ENCODE assay signal across 8 worm cellular contexts in genomic region chrV:6658765-6659164, ce11.
TF ChIP-seq lines count a peak whose summit lies in the region.

No protein-coding gene starts in this region.

TF ChIP-seq in whole organism, L1 larva, 84 proteins besides CTCF, POLR2A, EP300 and RAD21 (continues in another document):
- peak; percentile 48 for TF ChIP-seq dsc-1 (tag; optimal IDR thresholded peaks at IDR 0.05; lab: Kevin White, UChicago)
- TF ChIP-seq snpc-4 (tag; optimal IDR thresholded peaks at IDR 0.05; lab: Kevin White, UChicago), result peak; percentile 46
- TF ChIP-seq zag-1 (tag; optimal IDR thresholded peaks at IDR 0.05; lab: Kevin White, UChicago), result no peak
- no peak for TF ChIP-seq jun-1 (tag; optimal IDR thresholded peaks at IDR 0.05; lab: Kevin White, UChicago)
- TF ChIP-seq nhr-237 (tag; optimal IDR thresholded peaks at IDR 0.05; lab: Kevin White, UChicago), result no peak
- TF ChIP-seq xbp-1 (tag; optimal IDR thresholded peaks at IDR 0.05; lab: Kevin White, UChicago), result peak; percentile 35
- TF ChIP-seq elt-2 (tag; optimal IDR thresholded peaks at IDR 0.05; lab: Kevin White, UChicago), result no peak
- TF ChIP-seq fkh-8 (tag; optimal IDR thresholded peaks at IDR 0.05; lab: Kevin White, UChicago), result peak; percentile 82
- no peak for TF ChIP-seq efl-3 (GFP tag; optimal IDR thresholded peaks at IDR 0.05; lab: Kevin White, UChicago)
- TF ChIP-seq snu-23 (GFP tag; optimal IDR thresholded peaks at IDR 0.05; lab: Kevin White, UChicago), result peak; percentile 43
- peak; percentile 41 for TF ChIP-seq nhr-71 (tag; optimal IDR thresholded peaks at IDR 0.05; lab: Kevin White, UChicago)
- no peak for TF ChIP-seq mef-2 (tag; optimal IDR thresholded peaks at IDR 0.05; lab: Kevin White, UChicago)

TF ChIP-seq in whole organism, L2 larva, 48 proteins besides CTCF, POLR2A, EP300 and RAD21 (continues in another document):
- TF ChIP-seq zag-1 (tag; optimal IDR thresholded peaks at IDR 0.05; lab: Kevin White, UChicago) (peak; percentile 66), egl-27 (tag; optimal IDR thresholded peaks at IDR 0.05; lab: Kevin White, UChicago) (no peak), nhr-21 (tag; optimal IDR thresholded peaks at IDR 0.05; lab: Kevin White, UChicago) (no peak), mab-5 (tag; optimal IDR thresholded peaks at IDR 0.05; lab: Kevin White, UChicago) (no peak), sma-9 (GFP tag; optimal IDR thresholded peaks at IDR 0.05; lab: Kevin White, UChicago) (peak; percentile 14), sma-9 (tag; optimal IDR thresholded peaks at IDR 0.05; lab: Kevin White, UChicago) (no peak), unc-39 (tag; optimal IDR thresholded peaks at IDR 0.05; lab: Kevin White, UChicago) (no peak), alr-1 (tag; optimal IDR thresholded peaks at IDR 0.05; lab: Kevin White, UChicago) (no peak), mdl-1 (tag; optimal IDR thresholded peaks at IDR 0.05; lab: Kevin White, UChicago) (peak in 1 of 2 experiments; percentile 57), nhr-12 (tag; optimal IDR thresholded peaks at IDR 0.05; lab: Kevin White, UChicago) (no peak), unc-55 (GFP tag; optimal IDR thresholded peaks at IDR 0.05; lab: Kevin White, UChicago) (peak; percentile 68), lsy-2 (tag; optimal IDR thresholded peaks at IDR 0.05; lab: Kevin White, UChicago) (peak in 1 of 2 experiments; percentile 43)

TF ChIP-seq in whole organism, L3 larva, 47 proteins besides CTCF, POLR2A, EP300 and RAD21:
- TF ChIP-seq sea-2 (GFP tag; optimal IDR thresholded peaks at IDR 0.05; lab: Kevin White, UChicago), result no peak
- TF ChIP-seq lin-15B (tag; optimal IDR thresholded peaks at IDR 0.05; lab: Kevin White, UChicago), result peak; percentile 52
- TF ChIP-seq nhr-12 (tag; optimal IDR thresholded peaks at IDR 0.05; lab: Kevin White, UChicago), result no peak
- TF ChIP-seq nfya-1 (tag; optimal IDR thresholded peaks at IDR 0.05; lab: Kevin White, UChicago; ENCODE audit: insufficient read depth), result peak; percentile 57
- TF ChIP-seq lin-39 (tag; optimal IDR thresholded peaks at IDR 0.05; lab: Kevin White, UChicago), result peak; percentile 86
- peak; percentile 83 for TF ChIP-seq hmg-11 (tag; optimal IDR thresholded peaks at IDR 0.05; lab: Kevin White, UChicago)
- peak; percentile 81 for TF ChIP-seq snpc-4 (tag; optimal IDR thresholded peaks at IDR 0.05; lab: Kevin White, UChicago)
- peak; percentile 9 for TF ChIP-seq unc-62 (GFP tag; optimal IDR thresholded peaks at IDR 0.05; lab: Kevin White, UChicago)
- no peak for TF ChIP-seq fos-1 (tag; optimal IDR thresholded peaks at IDR 0.05; lab: Kevin White, UChicago)
- TF ChIP-seq ceh-82 (tag; optimal IDR thresholded peaks at IDR 0.05; lab: Kevin White, UChicago), result peak; percentile 85
- TF ChIP-seq tbx-2 (tag; optimal IDR thresholded peaks at IDR 0.05; lab: Kevin White, UChicago), result peak; percentile 5

TF ChIP-seq in whole organism, L4 larva, 104 proteins besides CTCF, POLR2A, EP300 and RAD21 (continues in another document):
- TF ChIP-seq Y75B8A.6 (GFP tag; IDR thresholded peaks at IDR 0.05; lab: Robert Waterston, UW) (no peak), egl-43 (GFP tag; IDR thresholded peaks at IDR 0.05; lab: Robert Waterston, UW) (peak; percentile 74), mes-2 (tag; optimal IDR thresholded peaks at IDR 0.05; lab: Kevin White, UChicago; ENCODE audit: poor library complexity, severe bottlenecking) (peak; percentile 18), hlh-11 (tag; optimal IDR thresholded peaks at IDR 0.05; lab: Kevin White, UChicago) (peak; percentile 35), nhr-28 (tag; optimal IDR thresholded peaks at IDR 0.05; lab: Kevin White, UChicago) (no peak), sdz-12 (GFP tag; optimal IDR thresholded peaks at IDR 0.05; lab: Kevin White, UChicago) (no peak), zip-11 (GFP tag; IDR thresholded peaks at IDR 0.05; lab: Robert Waterston, UW) (no peak), Y105C5A.15 (GFP tag; IDR thresholded peaks at IDR 0.05; lab: Robert Waterston, UW) (no peak), rbr-2 (tag; optimal IDR thresholded peaks at IDR 0.05; lab: Kevin White, UChicago) (peak; percentile 74), mdl-1 (tag; optimal IDR thresholded peaks at IDR 0.05; lab: Kevin White, UChicago) (peak in 1 of 2 experiments; percentile 83), cey-2 (tag; optimal IDR thresholded peaks at IDR 0.05; lab: Kevin White, UChicago; ENCODE audit: borderline replicate concordance, insufficient read depth) (no peak)

TF ChIP-seq in whole organism, early embryonic, 17 proteins besides CTCF, POLR2A, EP300 and RAD21:
- peak; percentile 53 for TF ChIP-seq F13C5.2 (tag; optimal IDR thresholded peaks at IDR 0.05; lab: Kevin White, UChicago)
- TF ChIP-seq ama-1 (optimal IDR thresholded peaks at IDR 0.05; lab: Kevin White, UChicago), result no peak
- no peak for TF ChIP-seq hmbx-1 (tag; optimal IDR thresholded peaks at IDR 0.05; lab: Kevin White, UChicago)
- TF ChIP-seq aly-1 (tag; optimal IDR thresholded peaks at IDR 0.05; lab: Kevin White, UChicago), result peak; percentile 11

TF ChIP-seq in whole organism, late embryonic, 69 proteins besides CTCF, POLR2A, EP300 and RAD21 (continues in another document):
- TF ChIP-seq ceh-31 (tag; optimal IDR thresholded peaks at IDR 0.05; lab: Kevin White, UChicago) (peak; percentile 62), ceh-48 (tag; optimal IDR thresholded peaks at IDR 0.05; lab: Kevin White, UChicago) (peak; percentile 82), tbx-2 (tag; optimal IDR thresholded peaks at IDR 0.05; lab: Kevin White, UChicago) (peak; percentile 9), unc-3 (GFP tag; conservative IDR thresholded peaks at IDR 0.05; lab: Robert Waterston, UW) (no peak), unc-3 (tag; optimal IDR thresholded peaks at IDR 0.05; lab: Kevin White, UChicago) (no peak), ceh-18 (tag; optimal IDR thresholded peaks at IDR 0.05; lab: Kevin White, UChicago) (peak; percentile 32), hlh-15 (tag; optimal IDR thresholded peaks at IDR 0.05; lab: Kevin White, UChicago) (no peak), sox-4 (tag; optimal IDR thresholded peaks at IDR 0.05; lab: Kevin White, UChicago) (no peak), ceh-24 (tag; optimal IDR thresholded peaks at IDR 0.05; lab: Kevin White, UChicago) (no peak), elt-4 (tag; optimal IDR thresholded peaks at IDR 0.05; lab: Kevin White, UChicago) (no peak), dve-1 (tag; optimal IDR thresholded peaks at IDR 0.05; lab: Kevin White, UChicago) (no peak), ceh-2 (tag; optimal IDR thresholded peaks at IDR 0.05; lab: Kevin White, UChicago) (no peak), ceh-34 (tag; optimal IDR thresholded peaks at IDR 0.05; lab: Kevin White, UChicago) (peak; percentile 42), nfya-1 (tag; optimal IDR thresholded peaks at IDR 0.05; lab: Kevin White, UChicago) (peak; percentile 14), ceh-22 (tag; optimal IDR thresholded peaks at IDR 0.05; lab: Kevin White, UChicago) (no peak), sdc-2 (tag; optimal IDR thresholded peaks at IDR 0.05; lab: Kevin White, UChicago) (peak; percentile 22)

TF ChIP-seq in whole organism, mixed stage, embryonic, 35 proteins besides CTCF, POLR2A, EP300 and RAD21:
- TF ChIP-seq sptf-1 (tag; optimal IDR thresholded peaks at IDR 0.05; lab: Kevin White, UChicago) (peak; percentile 14), mep-1 (tag; optimal IDR thresholded peaks at IDR 0.05; lab: Kevin White, UChicago) (peak; percentile 50), nhr-12 (tag; optimal IDR thresholded peaks at IDR 0.05; lab: Kevin White, UChicago) (no peak)
TF ChIP-seq in whole organism, mixed stage, embryonic: peak in this region for 2.

TF ChIP-seq in whole organism, young adult, 124 proteins besides CTCF, POLR2A, EP300 and RAD21 (continues in another document):
- TF ChIP-seq lin-40 (tag; optimal IDR thresholded peaks at IDR 0.05; lab: Kevin White, UChicago) (peak; percentile 6), mxl-1 (tag; optimal IDR thresholded peaks at IDR 0.05; lab: Kevin White, UChicago) (no peak), bed-2 (GFP tag; IDR thresholded peaks at IDR 0.05; lab: Robert Waterston, UW) (no peak), attf-5 (GFP tag; optimal IDR thresholded peaks at IDR 0.05; lab: Kevin White, UChicago) (peak; percentile 28), let-607 (tag; optimal IDR thresholded peaks at IDR 0.05; lab: Kevin White, UChicago) (no peak), lin-26 (GFP tag; IDR thresholded peaks at IDR 0.05; lab: Robert Waterston, UW) (no peak), F39B2.1 (GFP tag; IDR thresholded peaks at IDR 0.05; lab: Robert Waterston, UW) (no peak), B0035.1 (tag; optimal IDR thresholded peaks at IDR 0.05; lab: Kevin White, UChicago) (no peak), egrh-3 (GFP tag; IDR thresholded peaks at IDR 0.05; lab: Robert Waterston, UW) (0 out of 2 replicates have a peak, but pooled peaks have one; percentile 12), egl-44 (GFP tag; IDR thresholded peaks at IDR 0.05; lab: Robert Waterston, UW) (0 out of 2 replicates have a peak, but pooled peaks have one; percentile 21), die-1 (tag; optimal IDR thresholded peaks at IDR 0.05; lab: Kevin White, UChicago) (no peak), attf-6 (GFP tag; IDR thresholded peaks at IDR 0.05; lab: Robert Waterston, UW) (no peak), nhr-80 (tag; optimal IDR thresholded peaks at IDR 0.05; lab: Kevin White, UChicago) (no peak), hlh-26 (GFP tag; conservative IDR thresholded peaks at IDR 0.05; lab: Robert Waterston, UW) (no peak), Y56A3A.18 (GFP tag; IDR thresholded peaks at IDR 0.05; lab: Robert Waterston, UW) (no peak), snpc-4 (GFP tag; optimal IDR thresholded peaks at IDR 0.05; lab: Kevin White, UChicago) (no peak), snpc-4 (tag; optimal IDR thresholded peaks at IDR 0.05; lab: Kevin White, UChicago) (peak in 2 of 4 experiments; percentile 7 to 35), let-526 (GFP tag; IDR thresholded peaks at IDR 0.05; lab: Robert Waterston, UW) (no peak), Y95B8A.8 (GFP tag; IDR thresholded peaks at IDR 0.05; lab: Robert Waterston, UW) (no peak), tbp1 (GFP tag; optimal IDR thresholded peaks at IDR 0.05; lab: Kevin White, UChicago) (no peak), mcd-1 (GFP tag; IDR thresholded peaks at IDR 0.05; lab: Robert Waterston, UW) (peak; percentile 29; the same call in 1 of the 2 replicates), nhr-90 (tag; optimal IDR thresholded peaks at IDR 0.05; lab: Kevin White, UChicago) (no peak), hmg-1.2 (GFP tag; IDR thresholded peaks at IDR 0.05; lab: Robert Waterston, UW) (peak; percentile 28; the same call in 1 of the 2 replicates), hsf-1 (GFP tag; IDR thresholded peaks at IDR 0.05; lab: Robert Waterston, UW) (no peak), ceh-27 (GFP tag; optimal IDR thresholded peaks at IDR 0.05; lab: Kevin White, UChicago) (peak; percentile 21), repo-1 (tag; optimal IDR thresholded peaks at IDR 0.05; lab: Kevin White, UChicago) (no peak), cebp-1 (GFP tag; IDR thresholded peaks at IDR 0.05; lab: Robert Waterston, UW) (no peak), cebp-1 (tag; optimal IDR thresholded peaks at IDR 0.05; lab: Kevin White, UChicago) (peak; percentile 64), F57A8.1 (GFP tag; optimal IDR thresholded peaks at IDR 0.05; lab: Kevin White, UChicago) (no peak), ets-4 (GFP tag; optimal IDR thresholded peaks at IDR 0.05; lab: Kevin White, UChicago) (no peak), madf-6 (GFP tag; IDR thresholded peaks at IDR 0.05; lab: Robert Waterston, UW) (no peak)
